Fruit fly (Drosophila melanogaster): ENCODE measurements around the gene CG13288.

- no peak for TF ChIP-seq CG5204 (GFP tag; optimal IDR thresholded peaks at IDR 0.05)
- TF ChIP-seq cic (GFP tag; optimal IDR thresholded peaks at IDR 0.05), result no peak
- TF ChIP-seq CG33017 (tag; optimal IDR thresholded peaks at IDR 0.05), result no peak
- TF ChIP-seq kay (GFP tag; ENCODE audit: borderline replicate concordance), result no peak
- TF ChIP-seq tj (GFP tag; optimal IDR thresholded peaks at IDR 0.05), result no peak
These were observed 57.2 kb downstream of the CG13288 start for dm6 chr3L:5964399-5964798.

All from whole organism, adult.